Fruit fly (Drosophila melanogaster) whole organism, embryonic: ENCODE data around the gene ari-1.

Experiments
- Atf-2 ChIP-seq: fragments of 200-800 bp; sonication (Bioruptor generic); optimal IDR thresholded peaks from 2 replicates; lab custom pipeline; 2016; ENCODE audit warnings: missing biosample characterization, missing genetic modification characterization
- Atf3 ChIP-seq: fragments of 200-800 bp; sonication (Bioruptor generic); optimal IDR thresholded peaks from 3 replicates; lab custom pipeline; 2016; ENCODE audit warnings: missing biosample characterization, missing genetic modification characterization
- CG11504 ChIP-seq: fragments of 200-800 bp; sonication (Bioruptor generic); optimal IDR thresholded peaks from 3 replicates; lab custom pipeline; 2019; ENCODE audit warnings: missing biosample characterization, mild to moderate bottlenecking, missing genetic modification characterization, moderate library complexity
- CG11560 ChIP-seq: fragments of 200-800 bp; sonication (Bioruptor generic); IDR thresholded peaks from 3 replicates; pipeline ENCODE4 v1.3.6; 2022; ENCODE audit warnings: missing biosample characterization, missing genetic modification characterization
- CG12659 ChIP-seq: fragments of 200-800 bp; sonication (Bioruptor generic); optimal IDR thresholded peaks from 3 replicates; lab custom pipeline; 2017; ENCODE audit warnings: mild to moderate bottlenecking, missing biosample characterization, missing genetic modification reagents, missing genetic modification characterization
- CG14050 ChIP-seq: fragments of 200-800 bp; sonication (Bioruptor generic); IDR thresholded peaks from 3 replicates; pipeline ENCODE4 v1.3.6; 2022; ENCODE audit warnings: missing biosample characterization, missing genetic modification characterization
- CG15011 ChIP-seq: fragments of 200-800 bp; sonication (Bioruptor generic); optimal IDR thresholded peaks from 3 replicates; lab custom pipeline; 2018; ENCODE audit warnings: missing biosample characterization, mild to moderate bottlenecking, missing genetic modification characterization
- CG15269 ChIP-seq: fragments of 200-800 bp; sonication (Bioruptor generic); optimal IDR thresholded peaks from 2 replicates; lab custom pipeline; 2018; ENCODE audit warnings: missing biosample characterization, mild to moderate bottlenecking, missing genetic modification characterization, moderate library complexity
- CG16813 ChIP-seq: fragments of 200-800 bp; sonication (Bioruptor generic); IDR thresholded peaks from 3 replicates; pipeline ENCODE4 v1.3.6; 2022; ENCODE audit warnings: missing biosample characterization, missing genetic modification characterization; ENCODE audit not compliant: partially characterized antibody
- CG16815 ChIP-seq: fragments of 200-800 bp; sonication (Bioruptor generic); optimal IDR thresholded peaks from 3 replicates; lab custom pipeline; 2017; ENCODE audit warnings: missing biosample characterization, mild to moderate bottlenecking, missing genetic modification characterization
- CG17328 ChIP-seq: fragments of 200-800 bp; sonication (Bioruptor generic); IDR thresholded peaks from 2 replicates; pipeline ENCODE4 v1.3.6; 2022; ENCODE audit warnings: missing biosample characterization, missing genetic modification characterization
- CG17912 ChIP-seq: fragments of 200-800 bp; sonication (Bioruptor generic); optimal IDR thresholded peaks from 2 replicates; lab custom pipeline; 2018; ENCODE audit warnings: missing biosample characterization, mild to moderate bottlenecking, missing genetic modification characterization
- CG1792 ChIP-seq: fragments of 200-800 bp; sonication (Bioruptor generic); optimal IDR thresholded peaks from 2 replicates; lab custom pipeline; 2016; ENCODE audit warnings: missing biosample characterization, missing genetic modification characterization
- CG32772 ChIP-seq: fragments of 200-800 bp; sonication (Bioruptor generic); IDR thresholded peaks from 2 replicates; pipeline ENCODE4 v1.3.6; 2022; ENCODE audit warnings: missing biosample characterization, missing genetic modification characterization
- CG3407 ChIP-seq: fragments of 200-800 bp; sonication (Bioruptor generic); optimal IDR thresholded peaks from 2 replicates; lab custom pipeline; 2018; ENCODE audit warnings: missing biosample characterization, mild to moderate bottlenecking, missing genetic modification characterization
- CG6175 ChIP-seq: fragments of 200-800 bp; sonication (Bioruptor generic); IDR thresholded peaks from 3 replicates; pipeline ENCODE4 v1.3.6; 2022; ENCODE audit warnings: missing biosample characterization, missing genetic modification characterization
- CG6791 ChIP-seq: fragments of 200-800 bp; sonication (Bioruptor generic); IDR thresholded peaks from 3 replicates; pipeline ENCODE4 v1.3.6; 2022; ENCODE audit warnings: missing biosample characterization, missing genetic modification characterization; ENCODE audit not compliant: partially characterized antibody
- CG6854 ChIP-seq: fragments of 200-800 bp; sonication (Bioruptor generic); optimal IDR thresholded peaks from 3 replicates; lab custom pipeline; 2017; ENCODE audit warnings: missing biosample characterization, mild to moderate bottlenecking, missing genetic modification characterization
- CG7357 ChIP-seq: fragments of 200-800 bp; sonication (Bioruptor generic); IDR thresholded peaks from 3 replicates; pipeline ENCODE4 v1.3.6; 2022; ENCODE audit warnings: missing biosample characterization, missing genetic modification characterization
- CG9817 ChIP-seq: fragments of 200-800 bp; sonication (Bioruptor generic); optimal IDR thresholded peaks from 2 replicates; lab custom pipeline; 2018; ENCODE audit warnings: missing biosample characterization, mild to moderate bottlenecking, missing genetic modification characterization, moderate library complexity
- Chrac-16 ChIP-seq: fragments of 200-800 bp; sonication (Bioruptor generic); optimal IDR thresholded peaks from 3 replicates; lab custom pipeline; 2016; ENCODE audit warnings: missing biosample characterization, missing genetic modification characterization
- CoRest ChIP-seq: fragments of 200-800 bp; sonication (Bioruptor generic); optimal IDR thresholded peaks from 3 replicates; lab custom pipeline; 2018; ENCODE audit warnings: missing biosample characterization, mild to moderate bottlenecking, missing genetic modification characterization, moderate library complexity
- Hr3 ChIP-seq: fragments of 200-800 bp; sonication (Bioruptor generic); optimal IDR thresholded peaks from 3 replicates; lab custom pipeline; 2016; ENCODE audit warnings: missing biosample characterization, missing genetic modification characterization
- Med ChIP-seq: fragments of 200-800 bp; sonication (Bioruptor generic); peaks from one replicate; lab custom pipeline; 2016; ENCODE audit warnings: missing biosample characterization, missing genetic modification characterization, mild to moderate bottlenecking, inconsistent platforms, moderate library complexity
- Neu2 ChIP-seq: fragments of 200-800 bp; sonication (Bioruptor generic); optimal IDR thresholded peaks from 3 replicates; lab custom pipeline; 2016; ENCODE audit warnings: missing biosample characterization, missing genetic modification characterization, borderline replicate concordance
- Nf-YC ChIP-seq: fragments of 200-800 bp; optimal IDR thresholded peaks from 3 replicates; lab custom pipeline; 2019; ENCODE audit warnings: missing biosample characterization, mild to moderate bottlenecking, missing genetic modification characterization, moderate library complexity
- Xbp1 ChIP-seq: fragments of 200-800 bp; sonication (Bioruptor generic); optimal IDR thresholded peaks from 3 replicates; lab custom pipeline; 2016; ENCODE audit warnings: missing biosample characterization, mild to moderate bottlenecking, missing genetic modification characterization
- chinmo ChIP-seq: fragments of 200-800 bp; sonication (Bioruptor generic); IDR thresholded peaks from 4 replicates; pipeline ENCODE4 v1.3.6; 2022; ENCODE audit warnings: missing biosample characterization, missing genetic modification characterization; ENCODE audit not compliant: partially characterized antibody
- da ChIP-seq: fragments of 200-800 bp; sonication (Bioruptor generic); optimal IDR thresholded peaks from 2 replicates; lab custom pipeline; 2016; ENCODE audit warnings: missing biosample characterization, missing genetic modification characterization
- dpn ChIP-seq, 2 experiments: fragments of 200-800 bp; sonication (Bioruptor generic); optimal IDR thresholded peaks; 3 replicates each; lab custom pipeline; 2016; ENCODE audit warnings: missing biosample characterization in 2 of 2, missing genetic modification characterization in 2 of 2
- dysf ChIP-seq: fragments of 200-800 bp; sonication (Bioruptor generic); IDR thresholded peaks from 3 replicates; pipeline ENCODE4 v1.3.6; 2022; ENCODE audit warnings: missing biosample characterization, missing genetic modification characterization
- jing ChIP-seq: fragments of 200-800 bp; sonication (Bioruptor generic); optimal IDR thresholded peaks from 2 replicates; lab custom pipeline; 2018; ENCODE audit warnings: missing biosample characterization, mild to moderate bottlenecking, missing genetic modification characterization
- lab ChIP-seq: fragments of 200-800 bp; sonication (Bioruptor generic); optimal IDR thresholded peaks from 3 replicates; lab custom pipeline; 2017; ENCODE audit warnings: missing biosample characterization, missing genetic modification characterization, mild to moderate bottlenecking, moderate library complexity, missing genetic modification reagents
- pan ChIP-seq, 4 experiments: fragments of >200 bp in 3 of 4; fragments of 200-800 bp in 1 of 4; sonication (Bioruptor generic) in 1 of 4; optimal IDR thresholded peaks in 3 of 4; IDR thresholded peaks in 1 of 4; 2 replicates each; pipeline versions ENCODE4 v1.3.6 to Lab custom; 2017 to 2022; ENCODE audit warnings: missing biosample characterization in 2 of 4, missing genetic modification characterization in 2 of 4, mixed read lengths in 1 of 4
- pho ChIP-seq: fragments of 200-800 bp; sonication (Bioruptor generic); optimal IDR thresholded peaks from 2 replicates; lab custom pipeline; 2016; ENCODE audit warnings: missing biosample characterization, missing genetic modification characterization
- repo ChIP-seq: fragments of 200-800 bp; sonication (Bioruptor generic); optimal IDR thresholded peaks from 2 replicates; lab custom pipeline; 2016; ENCODE audit warnings: missing biosample characterization, missing genetic modification characterization
- row ChIP-seq: fragments of 200-800 bp; sonication (Bioruptor generic); IDR thresholded peaks from 3 replicates; pipeline ENCODE4 v1.3.6; 2022; ENCODE audit warnings: missing biosample characterization, missing genetic modification characterization
- sens ChIP-seq: fragments of 200-800 bp; sonication (Bioruptor generic); peaks from one replicate; lab custom pipeline; 2016; ENCODE audit warnings: missing biosample characterization, missing genetic modification characterization
- slbo ChIP-seq: fragments of 200-800 bp; sonication (Bioruptor generic); IDR thresholded peaks from 2 replicates; pipeline ENCODE4 v1.3.6; 2022; ENCODE audit warnings: missing biosample characterization, missing genetic modification characterization
- sug ChIP-seq: fragments of 200-800 bp; optimal IDR thresholded peaks from 2 replicates; lab custom pipeline; 2019; ENCODE audit warnings: missing biosample characterization, mild to moderate bottlenecking, missing genetic modification characterization, moderate library complexity
- unc-4 ChIP-seq: fragments of 200-800 bp; sonication (Bioruptor generic); IDR thresholded peaks from 2 replicates; pipeline ENCODE4 v1.3.6; 2022; ENCODE audit warnings: missing biosample characterization, missing genetic modification characterization; ENCODE audit not compliant: partially characterized antibody
- unpg ChIP-seq: fragments of 200-800 bp; sonication (Bioruptor generic); optimal IDR thresholded peaks from 3 replicates; lab custom pipeline; 2018; ENCODE audit warnings: missing biosample characterization, mild to moderate bottlenecking, missing genetic modification characterization, moderate library complexity
- z ChIP-seq: fragments of 200-800 bp; sonication (Bioruptor generic); IDR thresholded peaks from 3 replicates; pipeline ENCODE4 v1.3.6; 2022; ENCODE audit warnings: missing biosample characterization, missing genetic modification characterization
- zfh2 ChIP-seq: fragments of 200-800 bp; sonication (Bioruptor generic); optimal IDR thresholded peaks from 2 replicates; lab custom pipeline; 2016; ENCODE audit warnings: missing biosample characterization, missing genetic modification characterization

The ari-1 gene

dm6 chrX:18101098-18101711, 36.4 kb downstream of the ari-1 start, which contains the start of gene Mvb12 (continued):
- TF ChIP-seq CG6791 (GFP tag; lab: Robert Waterston, UW) (peak; percentile 63), CG16813 (GFP tag; lab: Robert Waterston, UW) (peak; percentile 59), jing (GFP tag; lab: Kevin White, UChicago) (no peak), CG32772 (no peak), Atf3 (GFP tag; lab: Kevin White, UChicago) (no peak)
- TF ChIP-seq, all 482 proteins: peak for 108

- TF ChIP-seq CG17912 (no peak), sens (GFP tag; lab: Kevin White, UChicago) (peak; percentile 45), Med (GFP tag; lab: Kevin White, UChicago) (peak; percentile 43), Nf-YC (tag; lab: Kevin White, UChicago) (no peak), CG16813 (GFP tag; lab: Robert Waterston, UW) (0 out of 3 replicates have a peak, but pooled peaks have one; percentile 8), unc-4 (no peak), zfh2 (GFP tag; lab: Kevin White, UChicago) (no peak), sug (peak; percentile 34), Atf-2 (GFP tag; lab: Kevin White, UChicago) (no peak), Chrac-16 (GFP tag; lab: Kevin White, UChicago) (no peak), CG7357 (GFP tag; lab: Robert Waterston, UW) (no peak), Xbp1 (GFP tag; lab: Kevin White, UChicago) (no peak), Neu2 (GFP tag; lab: Kevin White, UChicago) (no peak), lab (GFP tag; lab: Kevin White, UChicago) (no peak)
Observed at dm6 chrX:18100146-18100669, 37.4 kb downstream of the ari-1 start.

dm6 chrX:18094747-18095352, 42.7 kb downstream of the ari-1 start:
- TF ChIP-seq slbo (GFP tag; lab: Robert Waterston, UW) (peak; percentile 83), repo (GFP tag; lab: Kevin White, UChicago) (no peak), CG3407 (GFP tag; lab: Kevin White, UChicago) (no peak), chinmo (GFP tag; lab: Robert Waterston, UW) (no peak), CG15269 (peak; percentile 74), CG1792 (GFP tag; lab: Kevin White, UChicago) (no peak), CoRest (tag; lab: Kevin White, UChicago) (peak; percentile 44), pho (GFP tag; lab: Kevin White, UChicago) (no peak), CG11560 (tag; lab: Robert Waterston, UW) (no peak), row (GFP tag; lab: Robert Waterston, UW) (peak; percentile 78), dpn (GFP tag; optimal IDR thresholded peaks at IDR 0.05; lab: Kevin White, UChicago) (peak in 1 of 2 experiments; percentile 37), CG6854 (GFP tag; lab: Kevin White, UChicago) (peak; percentile 0), da (GFP tag; lab: Kevin White, UChicago) (no peak), z (GFP tag; lab: Robert Waterston, UW) (no peak), CG9817 (peak; percentile 55), CG17328 (GFP tag; lab: Robert Waterston, UW) (0 out of 2 replicates have a peak, but pooled peaks have one; percentile 36), CG14050 (GFP tag; lab: Robert Waterston, UW) (peak; percentile 17; the same call in 1 of the 3 replicates), CG16815 (GFP tag; lab: Kevin White, UChicago) (peak; percentile 21), pan (optimal IDR thresholded peaks at IDR 0.05; lab: Kevin White, UChicago) (no peak), pan (GFP tag; optimal IDR thresholded peaks at IDR 0.05 in 1 of 2, IDR thresholded peaks at IDR 0.05 in 1 of 2) (peak in 1 of 2 experiments; percentile 12), CG11504 (tag; lab: Kevin White, UChicago) (peak; percentile 61), lab (GFP tag; lab: Kevin White, UChicago) (peak; percentile 75), CG15011 (GFP tag; lab: Kevin White, UChicago) (no peak), CG6175 (GFP tag; lab: Robert Waterston, UW) (no peak), dysf (GFP tag; lab: Robert Waterston, UW) (peak; percentile 40; the same call in 1 of the 3 replicates), CG12659 (peak; percentile 43), Hr3 (no peak), unpg (GFP tag; lab: Kevin White, UChicago) (peak; percentile 50)
